Worm (Caenorhabditis elegans) whole organism, early embryonic: ENCODE data around the gene sdz-20.

Experiments used
- B0310.2 ChIP-seq: sonication (generic microtip); optimal IDR thresholded peaks from 2 replicates; lab custom pipeline; 2016; ENCODE audit warnings: mild to moderate bottlenecking, missing genetic modification characterization, missing compliant biosample characterization
- F13C5.2 ChIP-seq: sonication (generic microtip); optimal IDR thresholded peaks from 2 replicates; lab custom pipeline; 2017; ENCODE audit warnings: mild to moderate bottlenecking, missing genetic modification characterization, inconsistent platforms, missing compliant biosample characterization
- aly-1 ChIP-seq: sonication (generic microtip); optimal IDR thresholded peaks from 2 replicates; lab custom pipeline; 2016; ENCODE audit warnings: missing genetic modification characterization, missing compliant biosample characterization
- ama-1 ChIP-seq: fragments of 150-350 bp; optimal IDR thresholded peaks from 2 replicates; lab custom pipeline; 2014
- ceh-13 ChIP-seq: fragments of 200-800 bp; sonication (Bioruptor generic); optimal IDR thresholded peaks from 2 replicates; lab custom pipeline; 2018; ENCODE audit warnings: mild to moderate bottlenecking, missing genetic modification characterization, missing compliant biosample characterization
- ceh-36 ChIP-seq: sonication (generic microtip); optimal IDR thresholded peaks from 2 replicates; lab custom pipeline; 2016; ENCODE audit warnings: missing genetic modification characterization, inconsistent platforms, missing compliant biosample characterization
- flt-1 ChIP-seq: fragments of 200-800 bp; sonication (Bioruptor generic); IDR thresholded peaks from 2 replicates; pipeline ENCODE4 v1.3.6; 2022; ENCODE audit warnings: missing genetic modification characterization, missing compliant biosample characterization
- hmg-4 ChIP-seq: fragments of 200-800 bp; sonication (Bioruptor generic); optimal IDR thresholded peaks from 2 replicates; lab custom pipeline; 2018; ENCODE audit warnings: mild to moderate bottlenecking, missing genetic modification characterization, missing compliant biosample characterization
- pes-1 ChIP-seq: fragments of 200-800 bp; sonication (Bioruptor generic); IDR thresholded peaks from 2 replicates; pipeline ENCODE4 v1.3.6; 2022; ENCODE audit warnings: missing genetic modification reagents, missing genetic modification characterization, missing compliant biosample characterization
- sea-1 ChIP-seq: fragments of 200-800 bp; sonication (Bioruptor generic); conservative IDR thresholded peaks from 2 replicates; pipeline ENCODE4 v1.3.6; 2022; ENCODE audit warnings: missing genetic modification characterization, missing compliant biosample characterization

- TF ChIP-seq F13C5.2 (tag; lab: Kevin White, UChicago) (no peak), pes-1 (no peak), ama-1 (lab: Kevin White, UChicago) (no peak), ceh-36 (no peak), hmg-4 (GFP tag; lab: Kevin White, UChicago) (no peak), flt-1 (no peak), sea-1 (GFP tag; lab: Robert Waterston, UW) (no peak), B0310.2 (tag; lab: Kevin White, UChicago) (no peak), ceh-13 (GFP tag; lab: Kevin White, UChicago) (no peak), aly-1 (tag; lab: Kevin White, UChicago) (no peak)
Measured at ce11 chrIII:13359256-13359655, 25.4 kb downstream of the sdz-20 start, which contains the start of gene F53A2.9.
